Worm (Caenorhabditis elegans) whole organism, late embryonic: Measurements from ENCODE around the gene Y54E2A.4.
A peak's percentile ranks its signal among the peaks of the same experiment; 100 is the strongest.

Source experiments
- C38D4.7 ChIP-seq: fragments of 200-800 bp; sonication (Bioruptor generic); optimal IDR thresholded peaks from 2 replicates; lab custom pipeline; 2018; ENCODE audit warnings: mild to moderate bottlenecking, missing genetic modification characterization, moderate library complexity, missing compliant biosample characterization
- F13H6.1 ChIP-seq: sonication (generic microtip); optimal IDR thresholded peaks from 2 replicates; lab custom pipeline; 2016; ENCODE audit warnings: missing genetic modification characterization, missing compliant biosample characterization
- K02D7.2 ChIP-seq: sonication (generic microtip); optimal IDR thresholded peaks from 2 replicates; lab custom pipeline; 2017; ENCODE audit warnings: mild to moderate bottlenecking, missing genetic modification characterization, missing compliant biosample characterization
- K09A11.1 ChIP-seq: sonication (generic microtip); optimal IDR thresholded peaks from 2 replicates; lab custom pipeline; 2017; ENCODE audit warnings: antibody characterized with exemption, mild to moderate bottlenecking, missing genetic modification characterization, missing compliant biosample characterization; ENCODE audit not compliant: insufficient read depth
- T23F11.4 ChIP-seq: fragments of 200-800 bp; sonication (Bioruptor generic); optimal IDR thresholded peaks from 2 replicates; lab custom pipeline; 2018; ENCODE audit warnings: mild to moderate bottlenecking, missing genetic modification characterization, missing compliant biosample characterization
- ahr-1 ChIP-seq: sonication (generic microtip); optimal IDR thresholded peaks from 2 replicates; lab custom pipeline; 2016; ENCODE audit warnings: missing genetic modification characterization, missing compliant biosample characterization
- ama-1 ChIP-seq: fragments of 150-350 bp; optimal IDR thresholded peaks from 2 replicates; lab custom pipeline; 2014
- ceh-14 ChIP-seq: sonication (generic microtip); optimal IDR thresholded peaks from 2 replicates; lab custom pipeline; 2016; ENCODE audit warnings: missing genotype, missing genetic modification characterization, missing compliant biosample characterization
- ceh-18 ChIP-seq: sonication (generic microtip); optimal IDR thresholded peaks from 2 replicates; lab custom pipeline; 2016; ENCODE audit warnings: missing genetic modification characterization, missing compliant biosample characterization
- ceh-19 ChIP-seq: fragments of 200-800 bp; sonication (Bioruptor generic); optimal IDR thresholded peaks from 2 replicates; lab custom pipeline; 2018; ENCODE audit warnings: mild to moderate bottlenecking, missing genetic modification characterization, missing compliant biosample characterization
- ceh-2 ChIP-seq: sonication (generic microtip); optimal IDR thresholded peaks from 2 replicates; lab custom pipeline; 2016; ENCODE audit warnings: missing genotype, missing genetic modification characterization, missing compliant biosample characterization
- ceh-24 ChIP-seq: sonication (generic microtip); optimal IDR thresholded peaks from 2 replicates; lab custom pipeline; 2016; ENCODE audit warnings: mild to moderate bottlenecking, missing genetic modification characterization, missing compliant biosample characterization
- ceh-31 ChIP-seq: sonication (generic microtip); optimal IDR thresholded peaks from 2 replicates; lab custom pipeline; 2016; ENCODE audit warnings: missing genetic modification characterization, missing compliant biosample characterization
- ceh-34 ChIP-seq: sonication (generic microtip); optimal IDR thresholded peaks from 2 replicates; lab custom pipeline; 2016; ENCODE audit warnings: mild to moderate bottlenecking, missing genetic modification characterization, missing compliant biosample characterization
- ceh-45 ChIP-seq: fragments of 200-800 bp; sonication (Bioruptor generic); IDR thresholded peaks from 2 replicates; pipeline ENCODE4 v1.3.6; 2022; ENCODE audit warnings: missing genetic modification reagents, missing genetic modification characterization, missing compliant biosample characterization
- ceh-6 ChIP-seq: fragments of 200-800 bp; sonication (Bioruptor generic); optimal IDR thresholded peaks from 2 replicates; lab custom pipeline; 2018; ENCODE audit warnings: mild to moderate bottlenecking, missing genetic modification characterization, missing compliant biosample characterization
- ceh-9 ChIP-seq: sonication (generic microtip); optimal IDR thresholded peaks from 2 replicates; lab custom pipeline; 2016; ENCODE audit warnings: mild to moderate bottlenecking, missing genetic modification characterization, inconsistent platforms, missing compliant biosample characterization
- dve-1 ChIP-seq: sonication (generic microtip); optimal IDR thresholded peaks from 2 replicates; lab custom pipeline; 2017; ENCODE audit warnings: antibody characterized with exemption, mild to moderate bottlenecking, missing genetic modification characterization, missing compliant biosample characterization
- elt-2 ChIP-seq: sonication (generic microtip); optimal IDR thresholded peaks from 2 replicates; lab custom pipeline; 2016; ENCODE audit warnings: missing genetic modification reagents, missing genetic modification characterization, missing compliant biosample characterization
- elt-4 ChIP-seq: sonication (generic microtip); optimal IDR thresholded peaks from 2 replicates; lab custom pipeline; 2016; ENCODE audit warnings: missing genetic modification characterization, missing compliant biosample characterization
- eyg-1 ChIP-seq: sonication (generic microtip); optimal IDR thresholded peaks from 2 replicates; lab custom pipeline; 2016; ENCODE audit warnings: missing genotype, missing genetic modification characterization, missing compliant biosample characterization
- fax-1 ChIP-seq: sonication (generic microtip); optimal IDR thresholded peaks from 2 replicates; lab custom pipeline; 2016; ENCODE audit warnings: missing genotype, missing genetic modification characterization, missing compliant biosample characterization
- fkh-10 ChIP-seq: fragments of 150-350 bp; optimal IDR thresholded peaks from 2 replicates; lab custom pipeline; 2014; ENCODE audit warnings: missing biosample characterization, missing genetic modification reagents, missing genetic modification characterization
- fkh-6 ChIP-seq: sonication (generic microtip); optimal IDR thresholded peaks from 2 replicates; lab custom pipeline; 2016; ENCODE audit warnings: missing genetic modification characterization, missing compliant biosample characterization
- gmeb-2 ChIP-seq: sonication (generic microtip); optimal IDR thresholded peaks from 2 replicates; lab custom pipeline; 2016; ENCODE audit warnings: missing genetic modification characterization, inconsistent platforms, missing compliant biosample characterization
- hlh-13 ChIP-seq: fragments of 200-800 bp; sonication (Bioruptor generic); optimal IDR thresholded peaks from 2 replicates; lab custom pipeline; 2018; ENCODE audit warnings: mild to moderate bottlenecking, missing genetic modification characterization, missing compliant biosample characterization
- hlh-15 ChIP-seq: sonication (generic microtip); optimal IDR thresholded peaks from 2 replicates; lab custom pipeline; 2016; ENCODE audit warnings: missing genetic modification characterization, missing compliant biosample characterization
- hlh-30 ChIP-seq: sonication (generic microtip); optimal IDR thresholded peaks from 2 replicates; lab custom pipeline; 2017; ENCODE audit warnings: antibody characterized with exemption, missing genetic modification characterization, missing compliant biosample characterization; ENCODE audit not compliant: insufficient read depth
- hlh-6 ChIP-seq: sonication (generic microtip); optimal IDR thresholded peaks from 2 replicates; lab custom pipeline; 2016; ENCODE audit warnings: missing genotype, missing genetic modification characterization, missing compliant biosample characterization
- lim-6 ChIP-seq: sonication (generic microtip); optimal IDR thresholded peaks from 2 replicates; lab custom pipeline; 2016; ENCODE audit warnings: missing genetic modification characterization, missing compliant biosample characterization
- lin-11 ChIP-seq: fragments of 200-800 bp; sonication (Bioruptor generic); optimal IDR thresholded peaks from 2 replicates; lab custom pipeline; 2018; ENCODE audit warnings: mild to moderate bottlenecking, missing genetic modification characterization, missing compliant biosample characterization
- madf-2 ChIP-seq: sonication (generic microtip); optimal IDR thresholded peaks from 2 replicates; lab custom pipeline; 2017; ENCODE audit warnings: missing genetic modification characterization, missing compliant biosample characterization
- nfya-1 ChIP-seq: sonication (generic microtip); optimal IDR thresholded peaks from 2 replicates; lab custom pipeline; 2017; ENCODE audit warnings: missing genetic modification characterization, mild to moderate bottlenecking, missing compliant biosample characterization, antibody characterized with exemption, moderate library complexity
- nhr-11 ChIP-seq: fragments of 150-350 bp; optimal IDR thresholded peaks from 2 replicates; lab custom pipeline; 2014; ENCODE audit warnings: missing biosample characterization, missing genetic modification characterization
- pag-3 ChIP-seq: sonication (generic microtip); optimal IDR thresholded peaks from 2 replicates; lab custom pipeline; 2016; ENCODE audit warnings: missing compliant biosample characterization, missing genetic modification characterization, borderline replicate concordance
- pha-4 ChIP-seq: fragments of 150-350 bp; optimal IDR thresholded peaks from 2 replicates; lab custom pipeline; 2018; ENCODE audit warnings: missing biosample characterization, missing genetic modification reagents, missing genetic modification characterization
- ref-2 ChIP-seq: sonication (generic microtip); optimal IDR thresholded peaks from 2 replicates; lab custom pipeline; 2016; ENCODE audit warnings: missing genetic modification characterization, missing compliant biosample characterization
- rnt-1 ChIP-seq: sonication (generic microtip); optimal IDR thresholded peaks from 2 replicates; lab custom pipeline; 2016; ENCODE audit warnings: missing genetic modification characterization, missing compliant biosample characterization
- sdc-2 ChIP-seq: sonication (generic microtip); optimal IDR thresholded peaks from 2 replicates; lab custom pipeline; 2016; ENCODE audit warnings: missing genotype, missing genetic modification characterization, missing compliant biosample characterization
- tbx-2 ChIP-seq: sonication (generic microtip); optimal IDR thresholded peaks from 2 replicates; lab custom pipeline; 2016; ENCODE audit warnings: missing genetic modification characterization, missing compliant biosample characterization
- ttx-3 ChIP-seq: sonication (generic microtip); optimal IDR thresholded peaks from 2 replicates; lab custom pipeline; 2016; ENCODE audit warnings: missing genetic modification reagents, missing genetic modification characterization, missing compliant biosample characterization
- unc-3 ChIP-seq, 2 experiments: fragments of 200-800 bp in 1 of 2; sonication (Bioruptor generic) in 1 of 2; sonication (generic microtip) in 1 of 2; conservative IDR thresholded peaks in 1 of 2; optimal IDR thresholded peaks in 1 of 2; 2 replicates each; pipeline versions ENCODE4 v1.3.6 to Lab custom; 2016 to 2022; ENCODE audit warnings: missing compliant biosample characterization in 2 of 2, missing genetic modification characterization in 2 of 2, missing genetic modification reagents in 1 of 2
- unc-55 ChIP-seq: sonication (generic microtip); optimal IDR thresholded peaks from 2 replicates; lab custom pipeline; 2017; ENCODE audit warnings: missing biosample characterization, missing genetic modification reagents, missing genetic modification characterization
- unc-86 ChIP-seq: sonication (generic microtip); optimal IDR thresholded peaks from 2 replicates; lab custom pipeline; 2016; ENCODE audit warnings: missing genetic modification characterization, missing compliant biosample characterization
- zip-5 ChIP-seq: sonication (generic microtip); optimal IDR thresholded peaks from 2 replicates; lab custom pipeline; 2016; ENCODE audit warnings: missing genetic modification characterization, missing compliant biosample characterization

Y54E2A.4 gene

ce11 chrII:14804259-14804899, 50.0 kb downstream of the Y54E2A.4 start, which contains the start of gene W01D2.3 (continued):
- TF ChIP-seq lin-11 (peak; percentile 84), ceh-24 (tag; lab: Kevin White, UChicago) (peak; percentile 71), unc-3 (GFP tag; conservative IDR thresholded peaks at IDR 0.05; lab: Robert Waterston, UW) (peak; percentile 79), unc-3 (tag; optimal IDR thresholded peaks at IDR 0.05; lab: Kevin White, UChicago) (peak; percentile 67), hlh-13 (GFP tag; lab: Kevin White, UChicago) (peak; percentile 85), ceh-18 (tag; lab: Kevin White, UChicago) (peak; percentile 82), unc-86 (tag; lab: Kevin White, UChicago) (peak; percentile 90), pha-4 (tag; lab: Kevin White, UChicago) (no peak), zip-5 (tag; lab: Kevin White, UChicago) (peak; percentile 71), ttx-3 (peak; percentile 84), ceh-2 (tag; lab: Kevin White, UChicago) (peak; percentile 87), elt-2 (peak; percentile 91), ceh-19 (GFP tag; lab: Kevin White, UChicago) (peak; percentile 94), hlh-15 (tag; lab: Kevin White, UChicago) (peak; percentile 73), ceh-6 (GFP tag; lab: Kevin White, UChicago) (peak; percentile 89), fkh-6 (tag; lab: Kevin White, UChicago) (peak; percentile 86), unc-55 (GFP tag; lab: Kevin White, UChicago) (no peak), T23F11.4 (GFP tag; lab: Kevin White, UChicago) (peak; percentile 85), pag-3 (tag; lab: Kevin White, UChicago) (peak; percentile 72), ceh-31 (peak; percentile 90), madf-2 (peak; percentile 91), ceh-14 (tag; lab: Kevin White, UChicago) (peak; percentile 95), F13H6.1 (tag; lab: Kevin White, UChicago) (peak; percentile 87)
- TF ChIP-seq, all 69 proteins: peak for 61

ce11 chrII:14805686-14806085, 51.3 kb downstream of the Y54E2A.4 start, which contains the start of gene srt-11:
Gene srt-11, plus strand, starts transcription at chrII:14805986.
- TF ChIP-seq hlh-6 (tag; lab: Kevin White, UChicago) (no peak), ceh-45 (no peak), tbx-2 (tag; lab: Kevin White, UChicago) (no peak), fkh-10 (GFP tag; lab: Kevin White, UChicago) (no peak), ahr-1 (tag; lab: Kevin White, UChicago) (no peak), ceh-6 (GFP tag; lab: Kevin White, UChicago) (no peak), lin-11 (no peak), hlh-30 (no peak), eyg-1 (tag; lab: Kevin White, UChicago) (no peak), dve-1 (tag; lab: Kevin White, UChicago) (no peak), K09A11.1 (tag; lab: Kevin White, UChicago) (no peak), ceh-9 (tag; lab: Kevin White, UChicago) (no peak), ceh-31 (no peak), ttx-3 (no peak), ama-1 (lab: Kevin White, UChicago) (no peak), ceh-24 (tag; lab: Kevin White, UChicago) (no peak), elt-4 (tag; lab: Kevin White, UChicago) (no peak), ref-2 (no peak), fkh-6 (tag; lab: Kevin White, UChicago) (no peak)

ce11 chrII:14808686-14809085, 54.3 kb downstream of the Y54E2A.4 start, which contains the start of gene W01D2.6:
Gene W01D2.6, plus strand, starts transcription at chrII:14808986.
- no peak for TF ChIP-seq ceh-9 (tag; lab: Kevin White, UChicago)
- no peak for TF ChIP-seq rnt-1
- TF ChIP-seq K02D7.2 (tag; lab: Kevin White, UChicago) = no peak
- no peak for TF ChIP-seq ceh-34 (tag; lab: Kevin White, UChicago)
- no peak for TF ChIP-seq ttx-3
- TF ChIP-seq dve-1 (tag; lab: Kevin White, UChicago) = no peak
- no peak for TF ChIP-seq ceh-24 (tag; lab: Kevin White, UChicago)
- TF ChIP-seq gmeb-2 (tag; lab: Kevin White, UChicago) = no peak
- no peak for TF ChIP-seq K09A11.1 (tag; lab: Kevin White, UChicago)
- no peak for TF ChIP-seq fax-1
- TF ChIP-seq eyg-1 (tag; lab: Kevin White, UChicago) = no peak
- no peak for TF ChIP-seq elt-4 (tag; lab: Kevin White, UChicago)
- TF ChIP-seq sdc-2 = no peak
- TF ChIP-seq lim-6 = no peak
- TF ChIP-seq C38D4.7 (GFP tag; lab: Kevin White, UChicago) = no peak
- no peak for TF ChIP-seq nhr-11 (tag; lab: Kevin White, UChicago)
- TF ChIP-seq nfya-1 (tag; lab: Kevin White, UChicago) = no peak
